Fruit fly (Drosophila melanogaster) whole organism, wandering third instar larva: ENCODE data around the gene CG18661.

Experiments
- Abd-B ChIP-seq: fragments of >200 bp; optimal IDR thresholded peaks from 2 replicates; lab custom pipeline; 2017; ENCODE audit warnings: missing biosample characterization, missing genetic modification characterization
- CG32264 ChIP-seq: fragments of 200-800 bp; sonication (Bioruptor generic); optimal IDR thresholded peaks from 2 replicates; lab custom pipeline; 2016; ENCODE audit warnings: missing biosample characterization, missing genetic modification characterization
- CG9705 ChIP-seq: fragments of 200-800 bp; sonication (Bioruptor generic); optimal IDR thresholded peaks from 2 replicates; lab custom pipeline; 2018; ENCODE audit warnings: missing biosample characterization, mild to moderate bottlenecking, missing genetic modification characterization
- CrebA ChIP-seq: fragments of 200-800 bp; sonication (Bioruptor generic); optimal IDR thresholded peaks from 2 replicates; lab custom pipeline; 2016; ENCODE audit warnings: missing biosample characterization, mild to moderate bottlenecking, missing genetic modification characterization, borderline replicate concordance
- Dfd ChIP-seq: fragments of >200 bp; optimal IDR thresholded peaks from 2 replicates; lab custom pipeline; 2017; ENCODE audit warnings: missing biosample characterization, missing genetic modification characterization
- Dif ChIP-seq: fragments of 200-275, 200-300 bp; sonication (Bioruptor generic); optimal IDR thresholded peaks from 2 replicates; lab custom pipeline; 2018; ENCODE audit warnings: missing biosample characterization, missing genetic modification characterization; ENCODE audit not compliant: partially characterized antibody
- GATAd ChIP-seq: sonication (Bioruptor generic); optimal IDR thresholded peaks from 2 replicates; lab custom pipeline; 2016; ENCODE audit warnings: missing biosample characterization, missing genetic modification characterization
- HLH106 ChIP-seq: fragments of 200-800 bp; optimal IDR thresholded peaks from 3 replicates; lab custom pipeline; 2019; ENCODE audit warnings: missing biosample characterization, mild to moderate bottlenecking, missing genetic modification characterization, moderate library complexity
- Hnf4 ChIP-seq: fragments of 200-800 bp; sonication (Bioruptor generic); optimal IDR thresholded peaks from 2 replicates; lab custom pipeline; 2016; ENCODE audit warnings: missing biosample characterization, mild to moderate bottlenecking, missing genetic modification characterization
- Hr78 ChIP-seq: fragments of >200 bp; optimal IDR thresholded peaks from 2 replicates; lab custom pipeline; 2017; ENCODE audit warnings: missing biosample characterization, missing genetic modification characterization
- Hr83 ChIP-seq: fragments of 200-300 bp; sonication (Bioruptor generic); optimal IDR thresholded peaks from 2 replicates; lab custom pipeline; 2016; ENCODE audit warnings: missing biosample characterization, mild to moderate bottlenecking, missing genetic modification characterization, moderate library complexity; ENCODE audit not compliant: poor library complexity, severe bottlenecking
- Jra ChIP-seq: sonication (Bioruptor generic); optimal IDR thresholded peaks from 2 replicates; lab custom pipeline; 2016; ENCODE audit warnings: missing biosample characterization, missing genetic modification characterization
- Mio ChIP-seq: sonication (Bioruptor generic); optimal IDR thresholded peaks from 2 replicates; lab custom pipeline; 2016; ENCODE audit warnings: missing biosample characterization, missing genetic modification characterization
- Myc ChIP-seq: fragments of >200 bp; optimal IDR thresholded peaks from 2 replicates; lab custom pipeline; 2017
- N ChIP-seq: fragments of >200 bp; optimal IDR thresholded peaks from 2 replicates; lab custom pipeline; 2018; ENCODE audit warnings: missing biosample characterization, missing external identifiers, missing genetic modification characterization
- OdsH ChIP-seq: fragments of 200-800 bp; sonication (Bioruptor generic); optimal IDR thresholded peaks from 2 replicates; lab custom pipeline; 2016; ENCODE audit warnings: missing biosample characterization, mild to moderate bottlenecking, missing genetic modification characterization
- Rel ChIP-seq, 2 experiments: fragments of 200-800 bp; sonication (Bioruptor generic) in 1 of 2; optimal IDR thresholded peaks; 2 replicates in 1 of 2; 3 replicates in 1 of 2; lab custom pipeline; 2016 to 2019; ENCODE audit warnings: mild to moderate bottlenecking in 2 of 2, missing biosample characterization in 2 of 2, missing genetic modification characterization in 2 of 2, moderate library complexity in 1 of 2
- Sp1 ChIP-seq: fragments of 200-800 bp; sonication (Bioruptor generic); optimal IDR thresholded peaks from 3 replicates; lab custom pipeline; 2019; ENCODE audit warnings: missing biosample characterization, mild to moderate bottlenecking, missing genetic modification characterization, moderate library complexity
- Vsx2 ChIP-seq: fragments of 200-300, 225-300 bp; sonication (Bioruptor generic); optimal IDR thresholded peaks from 2 replicates; lab custom pipeline; 2018; ENCODE audit warnings: missing biosample characterization, missing genetic modification characterization; ENCODE audit not compliant: partially characterized antibody
- br ChIP-seq: fragments of 200-800 bp; sonication (Bioruptor generic); optimal IDR thresholded peaks from 2 replicates; lab custom pipeline; 2016; ENCODE audit warnings: missing biosample characterization, missing genetic modification characterization
- brk ChIP-seq: fragments of 200-800 bp; sonication (Bioruptor generic); optimal IDR thresholded peaks from 2 replicates; lab custom pipeline; 2016; ENCODE audit warnings: missing biosample characterization, mild to moderate bottlenecking, missing genetic modification characterization
- dl ChIP-seq, 2 experiments: fragments of 175-275, 200-275 bp in 1 of 2; fragments of 200-275 bp in 1 of 2; sonication (Bioruptor generic); optimal IDR thresholded peaks; lab custom pipeline; 2018; ENCODE audit warnings: mild to moderate bottlenecking in 2 of 2, missing biosample characterization in 2 of 2, missing genetic modification characterization in 2 of 2, moderate library complexity in 2 of 2; ENCODE audit not compliant: partially characterized antibody in 2 of 2, insufficient read depth in 1 of 2
- dmrt93B ChIP-seq: fragments of 200-800 bp; sonication (Bioruptor generic); optimal IDR thresholded peaks from 2 replicates; lab custom pipeline; 2018; ENCODE audit warnings: missing biosample characterization, mild to moderate bottlenecking, missing genetic modification characterization
- dsf ChIP-seq: sonication (Bioruptor generic); optimal IDR thresholded peaks from 2 replicates; lab custom pipeline; 2016; ENCODE audit warnings: missing biosample characterization, missing genetic modification characterization, borderline replicate concordance
- ey ChIP-seq: fragments of 200-800 bp; sonication (Bioruptor generic); optimal IDR thresholded peaks from 2 replicates; lab custom pipeline; 2016; ENCODE audit warnings: missing biosample characterization, missing genetic modification characterization
- foxo ChIP-seq, 2 experiments: fragments of 200-800 bp; sonication (Bioruptor generic); optimal IDR thresholded peaks; 2 replicates in 1 of 2; 3 replicates in 1 of 2; lab custom pipeline; 2016 to 2017; ENCODE audit warnings: missing biosample characterization in 2 of 2, missing genetic modification characterization in 2 of 2
- fru ChIP-seq: fragments of 200-800 bp; sonication (Bioruptor generic); optimal IDR thresholded peaks from 3 replicates; lab custom pipeline; 2016; ENCODE audit warnings: missing biosample characterization, mild to moderate bottlenecking, missing genetic modification characterization
- h ChIP-seq: fragments of 200-800 bp; sonication (Bioruptor generic); optimal IDR thresholded peaks from 3 replicates; lab custom pipeline; 2016; ENCODE audit warnings: missing biosample characterization, mild to moderate bottlenecking, missing genetic modification characterization
- jim ChIP-seq: fragments of 175-275, 200-325 bp; sonication (Bioruptor generic); optimal IDR thresholded peaks from 2 replicates; lab custom pipeline; 2016; ENCODE audit warnings: missing biosample characterization, mild to moderate bottlenecking, missing genetic modification characterization
- lola ChIP-seq: fragments of >200 bp; optimal IDR thresholded peaks from 2 replicates; lab custom pipeline; 2017; ENCODE audit warnings: missing biosample characterization, missing genetic modification characterization
- pan ChIP-seq: fragments of >200 bp; optimal IDR thresholded peaks from 2 replicates; lab custom pipeline; 2017
- psq ChIP-seq: fragments of 200-800 bp; sonication (Bioruptor generic); optimal IDR thresholded peaks from 3 replicates; lab custom pipeline; 2017; ENCODE audit warnings: missing biosample characterization, mild to moderate bottlenecking, missing genetic modification characterization, moderate library complexity
- rgr ChIP-seq: fragments of 200-800 bp; sonication (Bioruptor generic); optimal IDR thresholded peaks from 3 replicates; lab custom pipeline; 2016; ENCODE audit warnings: missing biosample characterization, mild to moderate bottlenecking, missing genetic modification characterization
- sage ChIP-seq: fragments of 200-800 bp; sonication (Bioruptor generic); optimal IDR thresholded peaks from 2 replicates; lab custom pipeline; 2016; ENCODE audit warnings: missing biosample characterization, mild to moderate bottlenecking, missing genetic modification characterization
- sv ChIP-seq: fragments of 200-800 bp; sonication (Bioruptor generic); optimal IDR thresholded peaks from 3 replicates; lab custom pipeline; 2016; ENCODE audit warnings: missing biosample characterization, missing genetic modification characterization
- tai ChIP-seq: sonication (Bioruptor generic); optimal IDR thresholded peaks from 2 replicates; lab custom pipeline; 2016; ENCODE audit warnings: missing biosample characterization, missing genetic modification characterization
- usp ChIP-seq: fragments of >200 bp; optimal IDR thresholded peaks from 2 replicates; lab custom pipeline; 2017; ENCODE audit warnings: missing biosample characterization, missing genetic modification characterization
- woc ChIP-seq: sonication (Bioruptor generic); optimal IDR thresholded peaks from 2 replicates; lab custom pipeline; 2016; ENCODE audit warnings: missing biosample characterization, mild to moderate bottlenecking, missing genetic modification characterization

Gene CG18661

DNA sequence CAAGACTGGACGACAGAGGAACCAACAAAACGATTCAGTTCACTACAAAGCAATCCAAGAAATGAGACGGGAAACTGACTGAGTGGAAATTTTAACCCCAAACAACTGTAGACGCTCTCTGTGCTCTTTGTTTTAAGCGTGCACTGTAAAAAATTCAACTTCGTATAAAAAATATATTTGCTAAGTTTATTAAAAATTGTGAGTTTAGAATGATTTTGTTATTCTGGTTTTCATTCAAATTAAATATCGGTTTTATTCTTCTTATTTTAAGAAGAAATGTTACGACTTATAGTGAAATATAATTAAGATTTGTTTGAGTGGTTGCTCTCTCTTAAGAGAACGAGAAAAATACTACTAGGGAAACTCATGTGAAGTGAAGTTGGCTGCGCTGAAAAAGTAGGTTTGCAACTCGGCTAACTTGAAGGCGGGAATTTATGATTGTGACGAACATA, 39.3 kb upstream of the CG18661 start:
- TF ChIP-seq h (peak; percentile 79), Jra (GFP tag; lab: Kevin White, UChicago) (peak; percentile 27), CG32264 (GFP tag; lab: Kevin White, UChicago) (no peak), Hr78 (no peak), tai (GFP tag; lab: Kevin White, UChicago) (peak; percentile 56), lola (GFP tag; lab: Kevin White, UChicago) (no peak), br (peak; percentile 55), CG9705 (GFP tag; lab: Kevin White, UChicago) (peak; percentile 3), ey (GFP tag; lab: Kevin White, UChicago) (peak; percentile 94), CrebA (GFP tag; lab: Kevin White, UChicago) (peak; percentile 57), Myc (no peak), Mio (no peak), dsf (no peak), Sp1 (GFP tag; lab: Kevin White, UChicago) (no peak), Hnf4 (peak; percentile 66), dmrt93B (GFP tag; lab: Kevin White, UChicago) (peak; percentile 40), rgr (GFP tag; lab: Kevin White, UChicago) (peak; percentile 80), brk (GFP tag; lab: Kevin White, UChicago) (peak; percentile 95), Rel (GFP tag; optimal IDR thresholded peaks at IDR 0.05; lab: Kevin White, UChicago) (no peak), Rel (tag; optimal IDR thresholded peaks at IDR 0.05; lab: Kevin White, UChicago) (no peak), HLH106 (peak; percentile 56), Dif (GFP tag; lab: Kevin White, UChicago) (no peak), Dfd (no peak), woc (peak; percentile 13), usp (GFP tag; lab: Kevin White, UChicago) (no peak), pan (lab: Kevin White, UChicago) (no peak), sage (GFP tag; lab: Kevin White, UChicago) (no peak), fru (GFP tag; lab: Kevin White, UChicago) (peak; percentile 93), OdsH (GFP tag; lab: Kevin White, UChicago) (peak; percentile 77), N (GFP tag; lab: Kevin White, UChicago) (no peak), jim (GFP tag; lab: Kevin White, UChicago) (no peak), psq (peak; percentile 87), sv (GFP tag; lab: Kevin White, UChicago) (peak; percentile 91), dl (GFP tag; optimal IDR thresholded peaks at IDR 0.05; lab: Kevin White, UChicago; ENCODE audit: insufficient read depth in 1 of 2, partially characterized antibody in 2 of 2) (no peak), Hr83 (peak; percentile 18), Abd-B (GFP tag; lab: Kevin White, UChicago) (no peak), Vsx2 (GFP tag; lab: Kevin White, UChicago) (no peak), foxo (GFP tag; optimal IDR thresholded peaks at IDR 0.05; lab: Kevin White, UChicago) (peak in 1 of 2 experiments; percentile 86), GATAd (GFP tag; lab: Kevin White, UChicago) (no peak)

- no peak for TF ChIP-seq woc
- TF ChIP-seq Sp1 (GFP tag; lab: Kevin White, UChicago) = no peak
- no peak for TF ChIP-seq brk (GFP tag; lab: Kevin White, UChicago)
- no peak for TF ChIP-seq ey (GFP tag; lab: Kevin White, UChicago)
- no peak for TF ChIP-seq Hr83
- TF ChIP-seq Jra (GFP tag; lab: Kevin White, UChicago) = no peak
- TF ChIP-seq pan (lab: Kevin White, UChicago) = no peak
- TF ChIP-seq HLH106 = no peak
- TF ChIP-seq CG32264 (GFP tag; lab: Kevin White, UChicago) = no peak
- no peak for TF ChIP-seq sage (GFP tag; lab: Kevin White, UChicago)
- no peak for TF ChIP-seq h
- TF ChIP-seq Rel (GFP tag; optimal IDR thresholded peaks at IDR 0.05; lab: Kevin White, UChicago) = no peak
- no peak for TF ChIP-seq Rel (tag; optimal IDR thresholded peaks at IDR 0.05; lab: Kevin White, UChicago)
- no peak for TF ChIP-seq fru (GFP tag; lab: Kevin White, UChicago)
- TF ChIP-seq foxo (GFP tag; optimal IDR thresholded peaks at IDR 0.05; lab: Kevin White, UChicago) = no peak
- no peak for TF ChIP-seq sv (GFP tag; lab: Kevin White, UChicago)
- TF ChIP-seq Abd-B (GFP tag; lab: Kevin White, UChicago) = no peak
- no peak for TF ChIP-seq Mio
- TF ChIP-seq tai (GFP tag; lab: Kevin White, UChicago) = no peak
- TF ChIP-seq CG9705 (GFP tag; lab: Kevin White, UChicago) = no peak
- no peak for TF ChIP-seq usp (GFP tag; lab: Kevin White, UChicago)
These were observed 38.4 kb upstream of the CG18661 start, which contains the start of gene CG31886 for dm6 chr2L:8959001-8959461. Gene CG31886 (minus strand): TSS chr2L:8959051.
